Worm (Caenorhabditis elegans) whole organism, L1 larva: Measurements from ENCODE around the gene nprt-1.

Source experiments
- ama-1 ChIP-seq: fragments of 150-350 bp; optimal IDR thresholded peaks from 2 replicates; lab custom pipeline; 2014
- zip-4 ChIP-seq: fragments of 200-800 bp; sonication (Bioruptor generic); optimal IDR thresholded peaks from 2 replicates; lab custom pipeline; 2018; ENCODE audit warnings: mild to moderate bottlenecking, missing genetic modification characterization, moderate library complexity, missing compliant biosample characterization

DNA sequence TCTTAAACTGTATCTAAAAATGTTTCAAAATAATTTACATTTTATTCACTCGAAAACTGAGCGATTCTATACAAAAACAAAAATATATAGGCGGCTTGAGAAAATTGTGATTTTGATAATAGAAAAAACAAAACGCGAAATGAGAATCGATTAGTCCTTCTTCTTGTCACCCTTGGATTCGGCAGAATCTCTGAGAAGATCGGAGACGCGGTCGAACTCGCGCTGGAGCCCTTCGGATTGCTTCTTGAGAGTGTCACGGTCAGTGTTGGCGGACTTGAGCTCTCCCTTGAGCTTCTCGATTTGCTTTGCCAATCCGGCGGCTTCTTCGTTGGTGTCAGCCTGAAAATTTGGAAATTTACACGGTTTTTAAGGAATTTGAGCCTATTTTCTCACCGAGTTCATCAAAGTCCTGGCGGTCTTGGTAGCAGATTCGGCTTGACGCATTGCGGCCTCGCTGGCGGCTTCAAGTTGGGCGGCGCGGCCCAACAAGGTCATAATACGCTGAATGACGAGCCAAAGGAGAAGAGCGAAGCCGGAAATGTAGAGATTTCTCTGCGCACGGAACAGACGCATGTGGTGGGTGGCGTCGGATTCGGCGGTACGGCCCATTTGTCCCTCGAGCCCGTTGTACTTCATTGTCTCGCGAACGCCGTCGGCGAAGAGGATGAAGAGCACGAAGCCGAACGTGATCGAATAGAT, 1.4 kb upstream of the nprt-1 start:
- TF ChIP-seq zip-4 (GFP tag; lab: Kevin White, UChicago) (no peak), ama-1 (lab: Kevin White, UChicago) (no peak)
